Worm (Caenorhabditis elegans): ENCODE results near the gene cyp-13A2.

- no peak for TF ChIP-seq nhr-28 (tag; optimal IDR thresholded peaks at IDR 0.05)
- no peak for TF ChIP-seq pqm-1 (tag; optimal IDR thresholded peaks at IDR 0.05)
- TF ChIP-seq fos-1 (tag; optimal IDR thresholded peaks at IDR 0.05): no peak
Observed at ce11 chrII:9827852-9828251, 40.4 kb upstream of the cyp-13A2 start, which contains the start of gene eyg-1.

Measured in whole organism, L3 larva.